Fruit fly (Drosophila melanogaster): ENCODE measurements around the gene wrm1.

Gene wrm1

DNA sequence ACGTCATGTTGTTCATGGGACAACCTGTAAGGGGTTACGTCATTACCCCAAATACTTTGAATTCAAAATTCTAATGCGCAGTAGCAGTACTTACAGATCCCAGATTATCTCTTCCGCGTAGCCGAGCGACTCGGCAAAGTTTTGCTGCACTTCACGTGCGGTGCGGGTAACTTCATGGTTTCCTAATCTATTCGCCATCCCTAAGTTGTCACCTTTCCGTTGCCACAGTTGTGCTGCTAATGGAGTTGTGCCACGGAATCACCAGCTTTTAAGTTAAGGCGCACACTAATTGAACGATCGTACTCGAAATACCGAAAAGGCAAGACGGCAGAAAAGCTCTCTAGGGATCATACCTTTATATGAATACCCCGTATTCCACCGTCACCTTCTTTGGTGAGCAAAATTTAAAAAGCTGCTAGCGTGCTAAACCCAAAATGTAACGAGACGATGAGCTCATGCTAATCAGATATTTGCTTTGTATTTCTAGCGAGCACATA is 24.8 kb upstream of the wrm1 start, which contains the start of gene pst (continued):
- TF ChIP-seq NFAT (GFP tag; IDR thresholded peaks at IDR 0.05) (peak; percentile 44; the same call in 1 of the 2 replicates), CG10209 (GFP tag; optimal IDR thresholded peaks at IDR 0.05) (no peak), CG13894 (tag; optimal IDR thresholded peaks at IDR 0.05) (peak; percentile 45), wor (GFP tag; IDR thresholded peaks at IDR 0.05) (no peak), bcd (GFP tag; optimal IDR thresholded peaks at IDR 0.05) (no peak), Hmr (GFP tag; optimal IDR thresholded peaks at IDR 0.05) (peak; percentile 60), Side (GFP tag; optimal IDR thresholded peaks at IDR 0.05) (no peak), bowl (GFP tag; IDR thresholded peaks at IDR 0.05) (peak; percentile 53; the same call in 1 of the 2 replicates), Fer1 (GFP tag; optimal IDR thresholded peaks at IDR 0.05) (peak; percentile 24), Dp (GFP tag; optimal IDR thresholded peaks at IDR 0.05) (peak; percentile 44), az2 (GFP tag; optimal IDR thresholded peaks at IDR 0.05) (no peak), CG11398 (GFP tag; optimal IDR thresholded peaks at IDR 0.05) (peak; percentile 27), Kr (GFP tag; optimal IDR thresholded peaks at IDR 0.05) (no peak), scrt (GFP tag; optimal IDR thresholded peaks at IDR 0.05) (no peak), NC2α (GFP tag; optimal IDR thresholded peaks at IDR 0.05) (peak; percentile 14), CG2712 (tag; optimal IDR thresholded peaks at IDR 0.05) (no peak), CG32767 (GFP tag; IDR thresholded peaks at IDR 0.05) (no peak), ac (GFP tag; optimal IDR thresholded peaks at IDR 0.05) (no peak), ftz-f1 (GFP tag; optimal IDR thresholded peaks at IDR 0.05) (no peak), nmo (GFP tag; optimal IDR thresholded peaks at IDR 0.05) (no peak), CG8359 (GFP tag; optimal IDR thresholded peaks at IDR 0.05; ENCODE audit: borderline replicate concordance) (no peak), CG1603 (tag; optimal IDR thresholded peaks at IDR 0.05) (peak; percentile 25), Trl (optimal IDR thresholded peaks at IDR 0.05) (no peak), Trl (GFP tag; optimal IDR thresholded peaks at IDR 0.05) (no peak), CG13624 (GFP tag; optimal IDR thresholded peaks at IDR 0.05) (peak; percentile 63), Poxn (GFP tag; IDR thresholded peaks at IDR 0.05) (no peak), CG2116 (GFP tag; optimal IDR thresholded peaks at IDR 0.05) (no peak), fd64A (GFP tag; optimal IDR thresholded peaks at IDR 0.05) (no peak), MTF-1 (GFP tag; optimal IDR thresholded peaks at IDR 0.05; ENCODE audit: borderline replicate concordance) (peak; percentile 17), klu (GFP tag; IDR thresholded peaks at IDR 0.05) (no peak), vfl (GFP tag; optimal IDR thresholded peaks at IDR 0.05) (no peak), Dek (tag; optimal IDR thresholded peaks at IDR 0.05) (peak; percentile 35), odd (GFP tag; optimal IDR thresholded peaks at IDR 0.05) (peak; percentile 32), CG1024 (GFP tag; IDR thresholded peaks at IDR 0.05) (no peak), CG7987 (GFP tag; optimal IDR thresholded peaks at IDR 0.05) (peak; percentile 10), Dll (GFP tag; IDR thresholded peaks at IDR 0.05; ENCODE audit: partially characterized antibody) (no peak), exex (tag; optimal IDR thresholded peaks at IDR 0.05) (peak; percentile 64), CG7745 (tag; optimal IDR thresholded peaks at IDR 0.05) (no peak), wdn (GFP tag; IDR thresholded peaks at IDR 0.05) (no peak), Sry-β (GFP tag; optimal IDR thresholded peaks at IDR 0.05) (no peak), Doc3 (GFP tag; IDR thresholded peaks at IDR 0.05; ENCODE audit: partially characterized antibody) (no peak), CG15011 (GFP tag; optimal IDR thresholded peaks at IDR 0.05) (no peak), HmgD (GFP tag; optimal IDR thresholded peaks at IDR 0.05) (peak; percentile 60), YL-1 (GFP tag; optimal IDR thresholded peaks at IDR 0.05) (no peak), CG10321 (GFP tag; IDR thresholded peaks at IDR 0.05) (peak; percentile 18; the same call in 1 of the 2 replicates)

Data from whole organism, embryonic.